Worm (Caenorhabditis elegans) whole organism, L3 larva: ENCODE data around the gene nspd-5.

Experiments
- R02D3.7 ChIP-seq: fragments of 150-350 bp; optimal IDR thresholded peaks from 2 replicates; lab custom pipeline; 2014; ENCODE audit warnings: missing biosample characterization, missing genetic modification characterization
- ZK546.5 ChIP-seq: sonication (generic microtip); optimal IDR thresholded peaks from 2 replicates; lab custom pipeline; 2017; ENCODE audit warnings: missing biosample characterization, missing genetic modification characterization
- aly-2 ChIP-seq: fragments of 150-350 bp; optimal IDR thresholded peaks from 2 replicates; lab custom pipeline; 2014; ENCODE audit warnings: missing biosample characterization, missing genetic modification characterization
- ama-1 ChIP-seq: fragments of 150-350 bp; optimal IDR thresholded peaks from 2 replicates; lab custom pipeline; 2018
- ceh-16 ChIP-seq: sonication (generic microtip); optimal IDR thresholded peaks from 2 replicates; lab custom pipeline; 2017; ENCODE audit warnings: missing biosample characterization, missing genetic modification characterization
- ceh-28 ChIP-seq: fragments of 150-350 bp; optimal IDR thresholded peaks from 2 replicates; lab custom pipeline; 2014; ENCODE audit warnings: missing biosample characterization, missing genetic modification reagents, missing genetic modification characterization
- ceh-82 ChIP-seq: fragments of 150-350 bp; optimal IDR thresholded peaks from 2 replicates; lab custom pipeline; 2014; ENCODE audit warnings: missing biosample characterization, missing genetic modification characterization
- ceh-9 ChIP-seq: sonication (generic microtip); optimal IDR thresholded peaks from 2 replicates; lab custom pipeline; 2018; ENCODE audit warnings: missing biosample characterization, missing genetic modification characterization
- daf-12 ChIP-seq: fragments of 150-350 bp; optimal IDR thresholded peaks from 2 replicates; lab custom pipeline; 2014; ENCODE audit warnings: missing biosample characterization, missing genetic modification reagents, missing genetic modification characterization
- egl-27 ChIP-seq: sonication (generic microtip); optimal IDR thresholded peaks from 4 replicates; lab custom pipeline; 2017; ENCODE audit warnings: missing biosample characterization, missing genetic modification reagents, missing genetic modification characterization
- egl-5 ChIP-seq: fragments of 150-350 bp; optimal IDR thresholded peaks from 2 replicates; lab custom pipeline; 2017; ENCODE audit warnings: missing biosample characterization, missing genetic modification reagents, missing genetic modification characterization, inconsistent platforms
- elt-1 ChIP-seq: fragments of 150-350 bp; optimal IDR thresholded peaks from 2 replicates; lab custom pipeline; 2014; ENCODE audit warnings: missing biosample characterization, missing genetic modification characterization
- elt-2 ChIP-seq: sonication (generic microtip); optimal IDR thresholded peaks from 2 replicates; lab custom pipeline; 2016; ENCODE audit warnings: missing genetic modification reagents, mild to moderate bottlenecking, missing genetic modification characterization, missing compliant biosample characterization
- elt-3 ChIP-seq, 3 experiments: fragments of 150-350 bp in 1 of 3; sonication (generic microtip) in 2 of 3; optimal IDR thresholded peaks; 2 replicates in 2 of 3; 4 replicates in 1 of 3; lab custom pipeline; 2014 to 2017; ENCODE audit warnings: missing biosample characterization in 3 of 3, missing genetic modification characterization in 3 of 3
- eor-1 ChIP-seq, 2 experiments: fragments of 150-350 bp; optimal IDR thresholded peaks; 2 replicates each; lab custom pipeline; 2014 to 2018; ENCODE audit warnings: missing biosample characterization in 2 of 2, missing genetic modification characterization in 2 of 2
- fkh-10 ChIP-seq: sonication (generic microtip); optimal IDR thresholded peaks from 2 replicates; lab custom pipeline; 2017; ENCODE audit warnings: missing biosample characterization, missing genetic modification reagents, missing genetic modification characterization
- fkh-2 ChIP-seq: fragments of 150-350 bp; optimal IDR thresholded peaks from 2 replicates; lab custom pipeline; 2014; ENCODE audit warnings: missing biosample characterization, missing genetic modification reagents, missing genetic modification characterization
- fos-1 ChIP-seq: fragments of 150-350 bp; optimal IDR thresholded peaks from 2 replicates; lab custom pipeline; 2014; ENCODE audit warnings: missing biosample characterization, missing genetic modification characterization
- hmg-11 ChIP-seq: sonication (generic microtip); optimal IDR thresholded peaks from 2 replicates; lab custom pipeline; 2016; ENCODE audit warnings: missing genetic modification characterization, missing compliant biosample characterization
- jun-1 ChIP-seq: fragments of 150-350 bp; optimal IDR thresholded peaks from 2 replicates; lab custom pipeline; 2014; ENCODE audit warnings: missing biosample characterization, missing genetic modification reagents, missing genetic modification characterization
- lin-15B ChIP-seq: fragments of 150-350 bp; optimal IDR thresholded peaks from 2 replicates; lab custom pipeline; 2014; ENCODE audit warnings: missing biosample characterization, missing genetic modification characterization
- lin-39 ChIP-seq: fragments of 150-350 bp; optimal IDR thresholded peaks from 2 replicates; lab custom pipeline; 2018; ENCODE audit warnings: missing biosample characterization, missing genetic modification reagents, missing genetic modification characterization
- lsy-12 ChIP-seq: sonication (generic microtip); optimal IDR thresholded peaks from 2 replicates; lab custom pipeline; 2016; ENCODE audit warnings: mild to moderate bottlenecking, missing genetic modification characterization, missing compliant biosample characterization
- mdl-1 ChIP-seq: fragments of 150-350 bp; optimal IDR thresholded peaks from 2 replicates; lab custom pipeline; 2014; ENCODE audit warnings: missing biosample characterization, missing genetic modification characterization
- mml-1 ChIP-seq: fragments of 150-350 bp; sonication (generic microtip); optimal IDR thresholded peaks from 3 replicates; lab custom pipeline; 2014; ENCODE audit warnings: missing biosample characterization, missing genetic modification characterization
- nfya-1 ChIP-seq: sonication (generic microtip); optimal IDR thresholded peaks from 2 replicates; lab custom pipeline; 2017; ENCODE audit warnings: missing genetic modification characterization, mild to moderate bottlenecking, missing compliant biosample characterization, antibody characterized with exemption, moderate library complexity; ENCODE audit not compliant: insufficient read depth
- nhr-11 ChIP-seq: fragments of 150-350 bp; optimal IDR thresholded peaks from 2 replicates; lab custom pipeline; 2014; ENCODE audit warnings: missing biosample characterization, missing genetic modification characterization
- nhr-12 ChIP-seq: fragments of 150-350 bp; optimal IDR thresholded peaks from 2 replicates; lab custom pipeline; 2014; ENCODE audit warnings: missing biosample characterization, missing genetic modification characterization
- nhr-23 ChIP-seq: fragments of 150-350 bp; optimal IDR thresholded peaks from 2 replicates; lab custom pipeline; 2014; ENCODE audit warnings: missing biosample characterization, missing genetic modification reagents, missing genetic modification characterization
- nhr-237 ChIP-seq: fragments of 150-350 bp; optimal IDR thresholded peaks from 2 replicates; lab custom pipeline; 2014; ENCODE audit warnings: missing biosample characterization, missing genetic modification characterization
- nhr-25 ChIP-seq: sonication (generic microtip); optimal IDR thresholded peaks from 2 replicates; lab custom pipeline; 2017; ENCODE audit warnings: missing biosample characterization, missing genetic modification characterization
- nhr-28 ChIP-seq: fragments of 150-350 bp; optimal IDR thresholded peaks from 2 replicates; lab custom pipeline; 2014; ENCODE audit warnings: missing biosample characterization, missing genetic modification characterization
- nhr-43 ChIP-seq: sonication (generic microtip); optimal IDR thresholded peaks from 2 replicates; lab custom pipeline; 2016; ENCODE audit warnings: mild to moderate bottlenecking, missing genetic modification characterization, missing compliant biosample characterization; ENCODE audit not compliant: poor library complexity, severe bottlenecking
- nhr-67 ChIP-seq: fragments of 150-350 bp; optimal IDR thresholded peaks from 2 replicates; lab custom pipeline; 2014; ENCODE audit warnings: missing biosample characterization, missing genetic modification characterization
- nhr-76 ChIP-seq: fragments of 150-350 bp; sonication (generic microtip); optimal IDR thresholded peaks from 5 replicates; lab custom pipeline; 2014; ENCODE audit warnings: missing biosample characterization, missing genetic modification characterization
- nhr-77 ChIP-seq: fragments of 150-350 bp; optimal IDR thresholded peaks from 2 replicates; lab custom pipeline; 2014; ENCODE audit warnings: missing biosample characterization, missing genetic modification characterization
- pha-4 ChIP-seq: fragments of 150-350 bp; optimal IDR thresholded peaks from 2 replicates; lab custom pipeline; 2014; ENCODE audit warnings: missing biosample characterization, missing genetic modification reagents, missing genetic modification characterization
- pqm-1 ChIP-seq: fragments of 150-350 bp; optimal IDR thresholded peaks from 2 replicates; lab custom pipeline; 2017; ENCODE audit warnings: missing biosample characterization, missing genetic modification characterization, inconsistent platforms
- sea-2 ChIP-seq: fragments of 150-350 bp; sonication (generic microtip); optimal IDR thresholded peaks from 4 replicates; lab custom pipeline; 2014; ENCODE audit warnings: missing biosample characterization, missing genetic modification reagents, missing genetic modification characterization
- skn-1 ChIP-seq: fragments of 150-350 bp; optimal IDR thresholded peaks from 2 replicates; lab custom pipeline; 2014; ENCODE audit warnings: missing biosample characterization, missing genetic modification characterization
- snpc-4 ChIP-seq: fragments of 150-350 bp; optimal IDR thresholded peaks from 2 replicates; lab custom pipeline; 2014; ENCODE audit warnings: missing biosample characterization, missing genetic modification characterization
- tbx-2 ChIP-seq: sonication (generic microtip); optimal IDR thresholded peaks from 2 replicates; lab custom pipeline; 2016; ENCODE audit warnings: mild to moderate bottlenecking, missing genetic modification characterization, missing compliant biosample characterization
- unc-39 ChIP-seq: sonication (generic microtip); optimal IDR thresholded peaks from 4 replicates; lab custom pipeline; 2017; ENCODE audit warnings: missing biosample characterization, missing genetic modification characterization
- unc-62 ChIP-seq: fragments of 150-350 bp; sonication (generic microtip); optimal IDR thresholded peaks from 4 replicates; lab custom pipeline; 2014; ENCODE audit warnings: missing biosample characterization, missing genetic modification reagents, missing genetic modification characterization
- zag-1 ChIP-seq: fragments of 150-350 bp; optimal IDR thresholded peaks from 2 replicates; lab custom pipeline; 2014; ENCODE audit warnings: missing biosample characterization, missing genetic modification characterization
- ztf-11 ChIP-seq: fragments of 150-350 bp; optimal IDR thresholded peaks from 2 replicates; lab custom pipeline; 2014; ENCODE audit warnings: missing biosample characterization, missing genetic modification characterization
- ztf-4 ChIP-seq: fragments of 150-350 bp; optimal IDR thresholded peaks from 2 replicates; lab custom pipeline; 2014; ENCODE audit warnings: missing biosample characterization, missing genetic modification characterization

Gene nspd-5

DNA sequence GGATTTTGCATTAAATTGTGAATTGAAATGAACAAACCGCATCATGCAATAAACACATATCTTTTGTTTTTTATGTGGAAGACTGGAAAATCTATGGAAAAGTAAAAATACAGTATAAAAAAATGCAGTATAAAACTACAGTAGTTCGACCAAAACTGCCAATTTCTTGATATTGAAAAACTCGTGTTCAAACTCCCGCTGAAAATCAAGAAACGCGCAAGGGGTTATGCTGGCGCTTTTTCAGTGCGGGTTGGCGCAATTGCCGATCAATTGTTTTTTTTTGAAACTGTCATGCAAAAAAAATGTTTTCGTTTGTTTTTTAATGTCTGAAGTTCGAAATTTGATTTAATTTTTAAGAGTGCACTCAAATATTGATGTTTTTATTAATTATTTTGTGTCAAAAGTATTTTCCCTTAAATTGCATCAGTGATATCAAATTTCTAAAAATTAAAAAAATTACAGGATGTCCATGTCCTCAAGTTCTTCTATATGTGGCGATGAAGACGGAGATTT lies 8.5 kb downstream of the nspd-5 start, which contains the start of gene dnj-9:
Gene dnj-9 (plus strand): TSS at position 463 of the 513 bp plus-strand sequence.
- no peak for TF ChIP-seq nhr-67
- TF ChIP-seq nhr-28 (tag; lab: Kevin White, UChicago), result no peak
- TF ChIP-seq ceh-16, result no peak
- TF ChIP-seq unc-62 (GFP tag; lab: Kevin White, UChicago), result peak; percentile 40
- peak; percentile 95 for TF ChIP-seq nhr-43 (tag; lab: Kevin White, UChicago)
- TF ChIP-seq nhr-11 (tag; lab: Kevin White, UChicago), result peak; percentile 58
- TF ChIP-seq nhr-77 (tag; lab: Kevin White, UChicago), result peak; percentile 29
- TF ChIP-seq sea-2 (GFP tag; lab: Kevin White, UChicago), result no peak
- TF ChIP-seq fos-1 (tag; lab: Kevin White, UChicago), result peak; percentile 29
- peak; percentile 93 for TF ChIP-seq lsy-12 (tag; lab: Kevin White, UChicago)
- TF ChIP-seq ceh-9, result no peak
- TF ChIP-seq snpc-4 (tag; lab: Kevin White, UChicago), result peak; percentile 92
- TF ChIP-seq skn-1, result peak; percentile 88
- TF ChIP-seq eor-1 (tag; optimal IDR thresholded peaks at IDR 0.05; lab: Kevin White, UChicago), result peak in 1 of 2 experiments; percentile 1
- TF ChIP-seq ama-1 (lab: Kevin White, UChicago), result peak; percentile 75
- peak; percentile 40 for TF ChIP-seq zag-1 (tag; lab: Kevin White, UChicago)
- TF ChIP-seq pha-4 (tag; lab: Kevin White, UChicago), result peak; percentile 97
- TF ChIP-seq lin-39 (tag; lab: Kevin White, UChicago), result peak; percentile 49
- no peak for TF ChIP-seq unc-39 (tag; lab: Kevin White, UChicago)
- peak; percentile 77 for TF ChIP-seq fkh-10 (GFP tag; lab: Kevin White, UChicago)
- peak; percentile 84 for TF ChIP-seq egl-5
- TF ChIP-seq hmg-11 (tag; lab: Kevin White, UChicago), result peak; percentile 75
- peak; percentile 84 for TF ChIP-seq ceh-28 (tag; lab: Kevin White, UChicago)
- TF ChIP-seq elt-3 (tag; optimal IDR thresholded peaks at IDR 0.05; lab: Kevin White, UChicago), result no peak
- TF ChIP-seq nhr-12 (tag; lab: Kevin White, UChicago), result no peak
- TF ChIP-seq lin-15B (tag; lab: Kevin White, UChicago), result peak; percentile 91
- TF ChIP-seq nhr-76 (tag; lab: Kevin White, UChicago), result no peak
- no peak for TF ChIP-seq mdl-1
- TF ChIP-seq daf-12 (tag; lab: Kevin White, UChicago), result peak; percentile 17
- TF ChIP-seq aly-2 (tag; lab: Kevin White, UChicago), result no peak
- TF ChIP-seq nhr-237 (tag; lab: Kevin White, UChicago), result no peak
- peak; percentile 94 for TF ChIP-seq jun-1 (tag; lab: Kevin White, UChicago)
- peak; percentile 39 for TF ChIP-seq pqm-1
- peak; percentile 63 for TF ChIP-seq ztf-4
- no peak for TF ChIP-seq ztf-11
- peak; percentile 0 for TF ChIP-seq egl-27 (tag; lab: Kevin White, UChicago)
- peak; percentile 91 for TF ChIP-seq elt-2 (tag; lab: Kevin White, UChicago)
- TF ChIP-seq tbx-2 (tag; lab: Kevin White, UChicago), result peak; percentile 94
- TF ChIP-seq nhr-23 (tag; lab: Kevin White, UChicago), result peak; percentile 99
- no peak for TF ChIP-seq mml-1 (tag; lab: Kevin White, UChicago)
- peak; percentile 31 for TF ChIP-seq ceh-82 (tag; lab: Kevin White, UChicago)
- peak; percentile 86 for TF ChIP-seq R02D3.7 (tag; lab: Kevin White, UChicago)
- TF ChIP-seq fkh-2 (tag; lab: Kevin White, UChicago), result no peak
- peak; percentile 48 for TF ChIP-seq ZK546.5 (tag; lab: Kevin White, UChicago)
- peak; percentile 93 for TF ChIP-seq nhr-25 (tag; lab: Kevin White, UChicago)
- TF ChIP-seq elt-1 (tag; lab: Kevin White, UChicago), result peak; percentile 74
- TF ChIP-seq nfya-1, result peak; percentile 93
